Worm (Caenorhabditis elegans) whole organism, mixed stage, embryonic: Measurements from ENCODE around the gene unc-9.

Experiments
- M03D4.4 ChIP-seq: sonication (generic microtip); optimal IDR thresholded peaks from 2 replicates; lab custom pipeline; 2017; ENCODE audit warnings: mild to moderate bottlenecking, missing genetic modification characterization, missing compliant biosample characterization
- bed-3 ChIP-seq: fragments of 200-800 bp; sonication (Bioruptor generic); optimal IDR thresholded peaks from 3 replicates; lab custom pipeline; 2018; ENCODE audit warnings: mild to moderate bottlenecking, missing genetic modification characterization, moderate library complexity, missing compliant biosample characterization
- blmp-1 ChIP-seq: fragments of 150-350 bp; optimal IDR thresholded peaks from 2 replicates; lab custom pipeline; 2014; ENCODE audit warnings: missing biosample characterization, missing genetic modification characterization
- ceh-39 ChIP-seq: fragments of 150-350 bp; optimal IDR thresholded peaks from 2 replicates; lab custom pipeline; 2014; ENCODE audit warnings: missing biosample characterization, missing genetic modification characterization
- ceh-43 ChIP-seq: fragments of 200-800 bp; sonication (Bioruptor generic); optimal IDR thresholded peaks from 2 replicates; lab custom pipeline; 2018; ENCODE audit warnings: mild to moderate bottlenecking, missing genetic modification characterization, moderate library complexity, missing compliant biosample characterization
- ces-1 ChIP-seq: fragments of 150-350 bp; optimal IDR thresholded peaks from 2 replicates; lab custom pipeline; 2014; ENCODE audit warnings: missing biosample characterization, missing genetic modification reagents, missing genetic modification characterization
- cnd-1 ChIP-seq: fragments of 200-800 bp; sonication (Bioruptor generic); optimal IDR thresholded peaks from 2 replicates; lab custom pipeline; 2018; ENCODE audit warnings: mild to moderate bottlenecking, missing genetic modification characterization, missing compliant biosample characterization
- elt-3 ChIP-seq: fragments of 150-350 bp; optimal IDR thresholded peaks from 2 replicates; lab custom pipeline; 2014; ENCODE audit warnings: missing biosample characterization, missing genetic modification characterization
- hlh-1 ChIP-seq: fragments of 150-350 bp; optimal IDR thresholded peaks from 2 replicates; lab custom pipeline; 2014; ENCODE audit warnings: missing biosample characterization, missing genetic modification reagents, missing genetic modification characterization
- lin-13 ChIP-seq: fragments of 150-350 bp; optimal IDR thresholded peaks from 2 replicates; lab custom pipeline; 2014; ENCODE audit warnings: missing biosample characterization, missing genetic modification characterization
- lin-32 ChIP-seq: fragments of 200-800 bp; sonication (Bioruptor generic); optimal IDR thresholded peaks from 2 replicates; lab custom pipeline; 2018; ENCODE audit warnings: mild to moderate bottlenecking, missing genetic modification characterization, missing compliant biosample characterization
- lsy-2 ChIP-seq: fragments of 150-350 bp; optimal IDR thresholded peaks from 2 replicates; lab custom pipeline; 2014; ENCODE audit warnings: missing biosample characterization, missing genetic modification characterization
- mab-5 ChIP-seq: fragments of 150-350 bp; optimal IDR thresholded peaks from 2 replicates; lab custom pipeline; 2014; ENCODE audit warnings: missing biosample characterization, missing genetic modification characterization
- mls-2 ChIP-seq: sonication (generic microtip); optimal IDR thresholded peaks from 2 replicates; lab custom pipeline; 2016; ENCODE audit warnings: mild to moderate bottlenecking, missing genetic modification characterization, moderate library complexity, missing compliant biosample characterization
- nhr-12 ChIP-seq: fragments of 150-350 bp; optimal IDR thresholded peaks from 2 replicates; lab custom pipeline; 2014; ENCODE audit warnings: missing biosample characterization, missing genetic modification characterization
- nhr-2 ChIP-seq: fragments of 150-350 bp; optimal IDR thresholded peaks from 2 replicates; lab custom pipeline; 2014; ENCODE audit warnings: missing biosample characterization, missing genetic modification characterization
- nhr-237 ChIP-seq: fragments of 150-350 bp; optimal IDR thresholded peaks from 2 replicates; lab custom pipeline; 2014; ENCODE audit warnings: missing biosample characterization, missing genetic modification characterization
- nhr-28 ChIP-seq: fragments of 150-350 bp; optimal IDR thresholded peaks from 2 replicates; lab custom pipeline; 2014; ENCODE audit warnings: missing biosample characterization, missing genetic modification characterization
- nhr-76 ChIP-seq: sonication (generic microtip); optimal IDR thresholded peaks from 2 replicates; lab custom pipeline; 2017; ENCODE audit warnings: missing biosample characterization, missing genetic modification characterization
- pha-4 ChIP-seq: fragments of 150-350 bp; optimal IDR thresholded peaks from 2 replicates; lab custom pipeline; 2018; ENCODE audit warnings: missing biosample characterization, missing genetic modification reagents, missing genetic modification characterization
- sem-2 ChIP-seq: fragments of 200-800 bp; sonication (Bioruptor generic); optimal IDR thresholded peaks from 2 replicates; lab custom pipeline; 2018; ENCODE audit warnings: mild to moderate bottlenecking, missing genetic modification characterization, missing compliant biosample characterization
- snpc-4 ChIP-seq: fragments of 150-350 bp; optimal IDR thresholded peaks from 2 replicates; lab custom pipeline; 2014; ENCODE audit warnings: missing biosample characterization, missing genetic modification characterization
- sptf-1 ChIP-seq: sonication (generic microtip); optimal IDR thresholded peaks from 2 replicates; lab custom pipeline; 2017; ENCODE audit warnings: mild to moderate bottlenecking, missing genetic modification characterization, moderate library complexity, missing compliant biosample characterization
- tbx-8 ChIP-seq: fragments of 200-800 bp; sonication (Bioruptor generic); optimal IDR thresholded peaks from 2 replicates; lab custom pipeline; 2018; ENCODE audit warnings: mild to moderate bottlenecking, missing genetic modification characterization, moderate library complexity, missing compliant biosample characterization
- unc-39 ChIP-seq: fragments of 150-350 bp; optimal IDR thresholded peaks from 2 replicates; lab custom pipeline; 2014; ENCODE audit warnings: missing biosample characterization, missing genetic modification characterization
- zip-8 ChIP-seq: fragments of 150-350 bp; optimal IDR thresholded peaks from 2 replicates; lab custom pipeline; 2014; ENCODE audit warnings: missing biosample characterization, missing genetic modification characterization
- ztf-11 ChIP-seq: fragments of 150-350 bp; optimal IDR thresholded peaks from 2 replicates; lab custom pipeline; 2014; ENCODE audit warnings: missing biosample characterization, missing genetic modification characterization

The unc-9 gene

DNA sequence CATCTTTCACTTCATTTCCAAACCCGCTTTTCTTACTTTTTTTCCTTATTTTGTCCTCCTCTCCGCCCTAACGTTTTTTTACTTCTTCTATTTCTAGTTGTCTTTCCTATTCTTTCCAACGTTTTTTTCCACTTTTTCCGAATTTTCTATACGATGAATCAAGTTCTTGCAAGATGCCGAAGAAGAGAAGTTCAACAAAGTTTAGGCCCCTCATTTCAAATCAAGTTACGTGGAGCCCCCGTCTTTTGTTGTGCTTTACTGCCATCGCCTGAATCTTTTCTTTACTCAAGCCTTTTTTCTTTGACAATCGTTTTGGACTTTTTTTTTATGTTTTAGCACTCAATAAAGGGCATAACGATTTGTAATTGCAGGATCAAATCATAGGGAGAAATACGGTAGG lies at the start of gene unc-9:
unc-9 (plus strand) TSS at position 370 of the 400 bp plus-strand sequence.
- TF ChIP-seq bed-3 (no peak), lsy-2 (tag; lab: Kevin White, UChicago) (no peak), sptf-1 (tag; lab: Kevin White, UChicago) (no peak), mls-2 (tag; lab: Kevin White, UChicago) (no peak), ces-1 (GFP tag; lab: Kevin White, UChicago) (peak; percentile 58), nhr-2 (tag; lab: Kevin White, UChicago) (no peak)

DNA sequence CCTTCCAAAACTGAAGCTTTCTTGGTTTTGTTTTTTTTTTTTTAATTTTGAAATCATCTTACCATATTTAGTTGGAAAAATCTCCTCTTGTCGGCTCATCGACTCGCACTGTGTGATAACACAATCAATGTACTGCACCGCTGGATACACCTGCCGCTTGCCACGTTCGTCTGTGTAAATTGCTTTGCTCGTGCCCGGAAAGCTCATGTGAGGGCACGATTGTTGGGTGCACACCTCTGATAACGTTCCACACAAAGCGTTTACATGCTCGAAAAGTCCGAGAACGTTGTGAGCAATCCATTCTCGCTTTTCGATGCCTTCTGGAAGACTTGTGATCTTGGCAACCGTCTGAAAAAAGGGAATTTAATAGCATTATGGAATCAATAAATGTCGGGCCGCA lies 47.1 kb upstream of the unc-9 start:
- no peak for TF ChIP-seq lin-32
- peak; percentile 28 for TF ChIP-seq ces-1 (GFP tag; lab: Kevin White, UChicago)

DNA sequence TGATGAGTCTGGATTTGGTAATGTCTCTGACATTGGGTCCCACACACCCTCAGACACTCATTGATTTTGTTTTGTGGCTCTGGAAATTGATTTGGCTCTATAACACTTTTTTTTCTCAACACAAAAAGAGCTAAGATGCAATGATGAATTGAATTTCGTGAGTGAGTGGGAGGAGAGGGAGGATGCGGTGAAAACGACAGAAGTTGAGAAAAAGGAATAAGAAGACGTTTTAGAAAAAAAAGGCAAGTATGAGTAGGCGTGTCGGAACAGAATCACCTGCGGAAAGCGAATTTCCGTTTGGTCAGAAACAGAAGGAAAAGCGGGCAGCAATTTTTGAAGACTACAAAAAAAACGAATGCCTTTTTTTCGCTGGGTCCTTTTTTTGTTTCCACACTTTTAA lies 45.8 kb upstream of the unc-9 start:
- TF ChIP-seq hlh-1 (tag; lab: Kevin White, UChicago) (no peak), ces-1 (GFP tag; lab: Kevin White, UChicago) (peak; percentile 11)
- TF ChIP-seq, all 35 proteins: peak for 1

DNA sequence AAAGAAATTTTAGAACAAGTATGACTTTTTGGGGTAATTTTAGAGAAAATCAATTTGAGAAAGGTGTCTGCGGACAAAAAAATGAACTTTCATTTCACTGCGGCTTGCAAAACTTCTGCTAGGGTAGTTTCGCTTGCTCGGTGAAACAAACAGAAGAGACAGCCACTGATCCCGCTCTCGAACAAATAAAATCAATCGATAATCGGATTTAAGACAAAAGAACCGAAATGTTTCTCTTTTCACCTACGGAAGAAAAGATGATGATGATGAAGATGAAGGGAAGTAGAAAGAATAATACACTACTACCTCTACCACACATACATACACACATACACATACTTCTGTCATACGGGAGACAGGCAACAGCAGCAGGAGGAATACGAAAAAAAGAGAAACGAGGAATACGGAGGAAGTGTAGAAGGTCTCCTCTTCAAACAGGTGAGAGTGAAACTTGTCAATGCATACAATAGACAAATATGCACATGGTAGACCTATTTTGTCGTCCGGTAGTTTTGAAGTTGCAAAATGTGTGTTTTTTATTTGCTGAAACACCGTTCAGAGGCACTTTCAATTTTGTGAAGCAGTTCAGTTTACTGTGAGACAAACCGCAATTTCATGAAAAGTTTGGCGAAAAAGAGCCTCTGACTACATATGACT lies 44.3 kb upstream of the unc-9 start:
- no peak for TF ChIP-seq snpc-4 (tag; lab: Kevin White, UChicago)
- TF ChIP-seq nhr-76 (tag; lab: Kevin White, UChicago): no peak
- no peak for TF ChIP-seq bed-3
- TF ChIP-seq sptf-1 (tag; lab: Kevin White, UChicago): no peak
- TF ChIP-seq ces-1 (GFP tag; lab: Kevin White, UChicago): no peak
- TF ChIP-seq pha-4: no peak
- TF ChIP-seq tbx-8 (GFP tag; lab: Kevin White, UChicago): no peak

DNA sequence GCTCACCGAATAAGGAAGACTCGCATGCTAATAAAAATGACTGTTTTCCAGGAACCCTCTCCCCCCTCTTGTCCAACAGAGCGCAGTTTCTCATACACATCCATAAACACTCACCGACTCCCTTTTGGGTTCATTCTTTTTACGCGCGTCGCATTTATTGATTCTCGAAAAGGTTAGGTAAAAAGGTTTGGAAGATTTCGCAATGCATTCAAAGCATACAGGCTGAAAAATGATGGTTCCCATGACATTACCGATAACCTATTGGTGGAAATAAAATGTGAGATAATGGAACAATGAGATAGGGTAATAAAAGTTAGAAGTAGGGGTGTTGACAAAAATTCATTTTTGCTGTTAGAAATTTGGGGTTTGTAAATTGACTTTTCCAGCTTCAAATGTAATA lies 43.1 kb upstream of the unc-9 start:
- TF ChIP-seq unc-39 (no peak), ztf-11 (no peak), lin-32 (no peak), nhr-2 (tag; lab: Kevin White, UChicago) (no peak), sem-2 (GFP tag; lab: Kevin White, UChicago) (no peak), ces-1 (GFP tag; lab: Kevin White, UChicago) (no peak), lsy-2 (tag; lab: Kevin White, UChicago) (no peak), hlh-1 (tag; lab: Kevin White, UChicago) (no peak), tbx-8 (GFP tag; lab: Kevin White, UChicago) (no peak)

DNA sequence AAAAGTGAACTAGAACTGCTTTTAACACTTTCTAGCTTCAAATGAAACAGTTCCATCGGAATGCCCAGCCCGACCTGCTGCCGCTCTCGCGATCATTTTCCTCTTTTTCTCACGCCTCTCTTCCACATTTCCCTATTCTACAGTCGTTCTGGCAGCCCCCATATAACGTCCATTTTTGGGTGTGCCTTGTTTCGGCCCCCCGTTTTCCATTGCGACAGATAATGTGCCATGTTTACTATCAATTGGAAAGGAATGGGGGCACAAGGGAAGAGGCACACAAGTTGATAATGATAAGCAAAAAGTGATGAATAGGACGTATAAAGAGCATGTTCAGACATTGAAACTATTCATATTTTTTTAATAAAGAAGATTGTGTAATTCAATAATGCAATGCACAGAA lies 42.6 kb upstream of the unc-9 start:
- TF ChIP-seq nhr-12 (tag; lab: Kevin White, UChicago) (no peak), zip-8 (tag; lab: Kevin White, UChicago) (no peak), cnd-1 (tag; lab: Kevin White, UChicago) (no peak), ceh-43 (no peak), pha-4 (no peak), elt-3 (tag; lab: Kevin White, UChicago) (no peak), ceh-39 (tag; lab: Kevin White, UChicago) (no peak)

DNA sequence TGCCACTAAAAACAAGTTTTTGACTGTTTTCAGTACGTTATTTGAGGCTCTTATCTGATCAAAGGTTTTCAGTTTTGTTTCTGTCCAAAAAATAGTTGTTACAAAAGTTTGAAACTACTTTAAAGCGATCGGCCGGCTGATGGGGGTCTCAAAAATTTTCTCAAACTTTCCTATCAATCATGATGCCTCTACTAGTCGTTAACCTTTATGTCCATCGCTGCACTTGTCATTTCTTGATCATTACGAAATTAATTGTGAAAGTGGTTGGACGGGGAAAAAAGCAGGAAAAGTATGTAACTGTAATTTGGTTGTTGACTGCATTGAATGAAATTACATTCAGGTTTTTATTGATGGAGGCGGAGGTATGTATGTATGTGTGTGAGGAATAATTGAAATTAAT lies 41.7 kb upstream of the unc-9 start:
- no peak for TF ChIP-seq lsy-2 (tag; lab: Kevin White, UChicago)
- no peak for TF ChIP-seq ceh-43
- no peak for TF ChIP-seq lin-13
- no peak for TF ChIP-seq unc-39
- no peak for TF ChIP-seq blmp-1 (tag; lab: Kevin White, UChicago)
- TF ChIP-seq mab-5 (tag; lab: Kevin White, UChicago): no peak
- TF ChIP-seq nhr-2 (tag; lab: Kevin White, UChicago): no peak
- no peak for TF ChIP-seq nhr-237
- no peak for TF ChIP-seq M03D4.4 (tag; lab: Kevin White, UChicago)

DNA sequence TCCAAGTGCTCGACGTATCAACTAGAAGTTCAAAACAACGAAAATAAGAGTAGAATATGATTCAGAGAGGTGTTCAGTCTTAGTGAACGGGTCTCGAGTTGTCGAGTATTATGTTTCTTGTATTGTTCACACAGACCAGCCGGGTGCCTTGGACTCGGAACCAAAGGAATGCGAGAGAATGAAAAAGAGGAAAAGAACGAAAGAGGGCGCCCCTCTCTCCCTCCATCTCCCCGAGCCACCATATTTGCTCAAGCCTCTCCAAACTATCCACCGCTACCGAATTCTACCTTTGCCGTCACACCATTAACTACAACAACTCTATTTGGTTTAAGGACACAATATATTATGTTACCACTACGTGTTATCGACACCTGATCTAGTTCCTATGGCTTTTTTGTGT lies 39.8 kb upstream of the unc-9 start:
- TF ChIP-seq blmp-1 (tag; lab: Kevin White, UChicago) (no peak), nhr-76 (tag; lab: Kevin White, UChicago) (no peak), ztf-11 (no peak), nhr-28 (tag; lab: Kevin White, UChicago) (no peak)
